Worm (Caenorhabditis elegans) whole organism, L4 larva: ENCODE data around the gene glr-2.
A peak's percentile ranks its signal among the peaks of the same experiment; 100 is the strongest.

Experiments used
- D1046.2 ChIP-seq: fragments of 200-800 bp; sonication (Bioruptor generic); IDR thresholded peaks from 2 replicates; pipeline ENCODE4 v1.3.6; 2022; ENCODE audit warnings: missing genetic modification characterization, missing compliant biosample characterization
- F37D6.2 ChIP-seq: sonication (generic microtip); optimal IDR thresholded peaks from 2 replicates; lab custom pipeline; 2016; ENCODE audit warnings: mild to moderate bottlenecking, missing genetic modification characterization, missing compliant biosample characterization
- Y105C5A.15 ChIP-seq: fragments of 200-800 bp; sonication (Bioruptor generic); IDR thresholded peaks from 2 replicates; pipeline ENCODE4 v1.3.6; 2022; ENCODE audit warnings: missing genetic modification characterization, missing compliant biosample characterization
- Y48G9A.11 ChIP-seq: fragments of 200-800 bp; sonication (Bioruptor generic); IDR thresholded peaks from 2 replicates; pipeline ENCODE4 v1.3.6; 2022; ENCODE audit warnings: missing genetic modification reagents, missing genetic modification characterization, missing compliant biosample characterization
- ama-1 ChIP-seq: fragments of 150-350 bp; optimal IDR thresholded peaks from 2 replicates; lab custom pipeline; 2014; ENCODE audit warnings: inconsistent platforms, mixed read lengths
- arid-1 ChIP-seq: fragments of 200-800 bp; sonication (Bioruptor generic); conservative IDR thresholded peaks from 2 replicates; pipeline ENCODE4 v1.3.6; 2022; ENCODE audit warnings: missing genetic modification reagents, missing genetic modification characterization, missing compliant biosample characterization
- ceh-28 ChIP-seq: fragments of 150-350 bp; optimal IDR thresholded peaks from 2 replicates; lab custom pipeline; 2014; ENCODE audit warnings: missing biosample characterization, missing genetic modification reagents, missing genetic modification characterization
- ceh-62 ChIP-seq: sonication (generic microtip); optimal IDR thresholded peaks from 2 replicates; lab custom pipeline; 2017; ENCODE audit warnings: missing biosample characterization, missing genetic modification characterization
- cey-2 ChIP-seq: sonication (generic microtip); optimal IDR thresholded peaks from 3 replicates; lab custom pipeline; 2017; ENCODE audit warnings: missing genetic modification characterization, mild to moderate bottlenecking, missing compliant biosample characterization, antibody characterized with exemption, borderline replicate concordance; ENCODE audit not compliant: insufficient read depth
- ctbp-1 ChIP-seq: fragments of 200-800 bp; sonication (Bioruptor generic); IDR thresholded peaks from 2 replicates; pipeline ENCODE4 v1.3.6; 2022; ENCODE audit warnings: missing genetic modification reagents, missing genetic modification characterization, missing compliant biosample characterization
- dmd-9 ChIP-seq: fragments of 200-800 bp; sonication (Bioruptor generic); IDR thresholded peaks from 2 replicates; pipeline ENCODE4 v1.3.6; 2022; ENCODE audit warnings: missing genetic modification reagents, missing genetic modification characterization, missing compliant biosample characterization
- dpl-1 ChIP-seq: fragments of 150-350 bp; optimal IDR thresholded peaks from 2 replicates; lab custom pipeline; 2014; ENCODE audit warnings: missing biosample characterization, missing genetic modification reagents, missing genetic modification characterization
- dve-1 ChIP-seq: sonication (generic microtip); optimal IDR thresholded peaks from 2 replicates; lab custom pipeline; 2017; ENCODE audit warnings: antibody characterized with exemption, mild to moderate bottlenecking, missing genetic modification characterization, missing compliant biosample characterization; ENCODE audit not compliant: insufficient read depth
- egl-43 ChIP-seq: fragments of 200-800 bp; sonication (Bioruptor generic); IDR thresholded peaks from 2 replicates; pipeline ENCODE4 v1.3.6; 2022; ENCODE audit warnings: missing genetic modification reagents, missing genetic modification characterization, missing compliant biosample characterization
- fkh-10 ChIP-seq: fragments of 150-350 bp; optimal IDR thresholded peaks from 2 replicates; lab custom pipeline; 2014; ENCODE audit warnings: missing biosample characterization, missing genetic modification reagents, missing genetic modification characterization
- fos-1 ChIP-seq: fragments of 150-350 bp; optimal IDR thresholded peaks from 2 replicates; lab custom pipeline; 2014; ENCODE audit warnings: missing biosample characterization, missing genetic modification characterization
- gei-8 ChIP-seq: fragments of 200-800 bp; sonication (Bioruptor generic); optimal IDR thresholded peaks from 2 replicates; lab custom pipeline; 2018; ENCODE audit warnings: mild to moderate bottlenecking, missing genetic modification characterization, missing compliant biosample characterization
- hlh-30 ChIP-seq: sonication (generic microtip); optimal IDR thresholded peaks from 2 replicates; lab custom pipeline; 2017; ENCODE audit warnings: antibody characterized with exemption, mild to moderate bottlenecking, missing genetic modification characterization, missing compliant biosample characterization; ENCODE audit not compliant: insufficient read depth
- jun-1 ChIP-seq: fragments of 150-350 bp; optimal IDR thresholded peaks from 2 replicates; lab custom pipeline; 2014; ENCODE audit warnings: missing biosample characterization, missing genetic modification reagents, missing genetic modification characterization
- lin-1 ChIP-seq: fragments of 200-800 bp; sonication (Bioruptor generic); IDR thresholded peaks from 2 replicates; pipeline ENCODE4 v1.3.6; 2022; ENCODE audit warnings: missing genetic modification reagents, missing genetic modification characterization, missing compliant biosample characterization
- lin-13 ChIP-seq: fragments of 150-350 bp; optimal IDR thresholded peaks from 2 replicates; lab custom pipeline; 2014; ENCODE audit warnings: missing biosample characterization, missing genetic modification reagents, missing genetic modification characterization
- lin-15B ChIP-seq: fragments of 150-350 bp; sonication (generic microtip); optimal IDR thresholded peaks from 3 replicates; lab custom pipeline; 2014; ENCODE audit warnings: missing biosample characterization, missing genetic modification characterization
- lin-38 ChIP-seq: fragments of 200-800 bp; sonication (Bioruptor generic); IDR thresholded peaks from 2 replicates; pipeline ENCODE4 v1.3.6; 2022; ENCODE audit warnings: missing genetic modification reagents, missing genetic modification characterization, missing compliant biosample characterization
- lir-3 ChIP-seq: sonication (generic microtip); optimal IDR thresholded peaks from 2 replicates; lab custom pipeline; 2016; ENCODE audit warnings: mild to moderate bottlenecking, missing genetic modification characterization, missing compliant biosample characterization
- lsy-2 ChIP-seq, 2 experiments: fragments of 150-350 bp in 1 of 2; sonication (generic microtip) in 1 of 2; optimal IDR thresholded peaks; 2 replicates each; lab custom pipeline; 2014 to 2017; ENCODE audit warnings: missing biosample characterization in 2 of 2, missing genetic modification characterization in 2 of 2
- madf-5 ChIP-seq, 2 experiments: fragments of 200-800 bp; sonication (Bioruptor generic); IDR thresholded peaks; 2 replicates each; pipeline ENCODE4 v1.3.6; 2022; ENCODE audit warnings: missing compliant biosample characterization in 2 of 2, missing genetic modification characterization in 2 of 2
- mdt-29 ChIP-seq: fragments of 200-800 bp; sonication (Bioruptor generic); IDR thresholded peaks from 2 replicates; pipeline ENCODE4 v1.3.6; 2022; ENCODE audit warnings: missing genetic modification reagents, missing genetic modification characterization, missing compliant biosample characterization
- mes-2 ChIP-seq: sonication (generic microtip); optimal IDR thresholded peaks from 2 replicates; lab custom pipeline; 2016; ENCODE audit warnings: missing genotype, mild to moderate bottlenecking, missing genetic modification characterization, missing compliant biosample characterization; ENCODE audit not compliant: poor library complexity, severe bottlenecking
- mxl-2 ChIP-seq: fragments of 200-800 bp; sonication (Bioruptor generic); conservative IDR thresholded peaks from 2 replicates; pipeline ENCODE4 v1.3.6; 2022; ENCODE audit warnings: missing genetic modification reagents, missing genetic modification characterization, missing compliant biosample characterization
- mxl-3 ChIP-seq: fragments of 200-800 bp; sonication (Bioruptor generic); optimal IDR thresholded peaks from 2 replicates; lab custom pipeline; 2018; ENCODE audit warnings: mild to moderate bottlenecking, missing genetic modification characterization, missing compliant biosample characterization
- nhr-102 ChIP-seq: sonication (generic microtip); optimal IDR thresholded peaks from 2 replicates; lab custom pipeline; 2016; ENCODE audit warnings: mild to moderate bottlenecking, missing genetic modification characterization, moderate library complexity, missing compliant biosample characterization
- nhr-11 ChIP-seq: fragments of 150-350 bp; optimal IDR thresholded peaks from 2 replicates; lab custom pipeline; 2014; ENCODE audit warnings: missing biosample characterization, missing genetic modification characterization
- nhr-237 ChIP-seq: sonication (generic microtip); optimal IDR thresholded peaks from 2 replicates; lab custom pipeline; 2017; ENCODE audit warnings: missing biosample characterization, missing genetic modification characterization
- nhr-28 ChIP-seq: fragments of 150-350 bp; optimal IDR thresholded peaks from 2 replicates; lab custom pipeline; 2014; ENCODE audit warnings: missing biosample characterization, missing genetic modification characterization
- nhr-41 ChIP-seq: fragments of 200-800 bp; sonication (Bioruptor generic); IDR thresholded peaks from 2 replicates; pipeline ENCODE4 v1.3.6; 2022; ENCODE audit warnings: missing genetic modification reagents, missing genetic modification characterization, missing compliant biosample characterization
- nhr-42 ChIP-seq: fragments of 200-800 bp; sonication (Bioruptor generic); IDR thresholded peaks from 2 replicates; pipeline ENCODE4 v1.3.6; 2022; ENCODE audit warnings: missing genetic modification characterization, missing compliant biosample characterization
- nhr-76 ChIP-seq: fragments of 150-350 bp; optimal IDR thresholded peaks from 2 replicates; lab custom pipeline; 2014; ENCODE audit warnings: missing biosample characterization, missing genetic modification characterization
- pha-4 ChIP-seq, 2 experiments: fragments of 150-350 bp in 1 of 2; fragments of 200-800 bp in 1 of 2; sonication (Bioruptor generic) in 1 of 2; IDR thresholded peaks in 1 of 2; optimal IDR thresholded peaks in 1 of 2; 2 replicates each; pipeline versions ENCODE4 v1.3.6 to Lab custom; 2014 to 2022; ENCODE audit warnings: missing genetic modification characterization in 2 of 2, missing genetic modification reagents in 2 of 2, missing biosample characterization in 1 of 2, missing compliant biosample characterization in 1 of 2
- rbr-2 ChIP-seq: sonication (generic microtip); optimal IDR thresholded peaks from 2 replicates; lab custom pipeline; 2016; ENCODE audit warnings: missing genotype, missing genetic modification characterization, missing compliant biosample characterization
- sdz-12 ChIP-seq: fragments of 200-800 bp; sonication (Bioruptor generic); optimal IDR thresholded peaks from 2 replicates; lab custom pipeline; 2018; ENCODE audit warnings: mild to moderate bottlenecking, missing genetic modification characterization, missing compliant biosample characterization
- set-16 ChIP-seq: fragments of 200-800 bp; sonication (Bioruptor generic); IDR thresholded peaks from 2 replicates; pipeline ENCODE4 v1.3.6; 2022; ENCODE audit warnings: missing genetic modification reagents, missing genetic modification characterization, missing compliant biosample characterization
- snpc-1.2 ChIP-seq: fragments of 200-800 bp; sonication (Bioruptor generic); IDR thresholded peaks from 2 replicates; pipeline ENCODE4 v1.3.6; 2022; ENCODE audit warnings: missing genetic modification reagents, missing genetic modification characterization, missing compliant biosample characterization
- spr-3 ChIP-seq: fragments of 200-800 bp; sonication (Bioruptor generic); optimal IDR thresholded peaks from 2 replicates; lab custom pipeline; 2018; ENCODE audit warnings: mild to moderate bottlenecking, missing genetic modification characterization, missing compliant biosample characterization
- tag-97 ChIP-seq: fragments of 200-800 bp; sonication (Bioruptor generic); IDR thresholded peaks from 2 replicates; pipeline ENCODE4 v1.3.6; 2022; ENCODE audit warnings: missing genetic modification characterization, missing compliant biosample characterization
- unc-130 ChIP-seq: sonication (generic microtip); optimal IDR thresholded peaks from 2 replicates; lab custom pipeline; 2016; ENCODE audit warnings: missing genetic modification reagents, missing genetic modification characterization, missing compliant biosample characterization
- unc-62 ChIP-seq, 3 experiments: fragments of 150-350 bp in 1 of 3; sonication (generic microtip); optimal IDR thresholded peaks in 2 of 3; peaks in 1 of 3; 1 replicate in 1 of 3; 2 replicates in 2 of 3; lab custom pipeline; 2014 to 2017; ENCODE audit warnings: missing biosample characterization in 3 of 3, missing genetic modification characterization in 3 of 3, missing genetic modification reagents in 3 of 3, missing genotype in 1 of 3
- zip-2 ChIP-seq: fragments of 150-350 bp; optimal IDR thresholded peaks from 2 replicates; lab custom pipeline; 2014; ENCODE audit warnings: missing biosample characterization, missing genetic modification characterization

Gene glr-2

ce11 chrIII:7181822-7182221 is 37.1 kb upstream of the glr-2 start, which contains the start of gene epg-4 (continued):
- peak; percentile 52 for TF ChIP-seq nhr-28 (tag; lab: Kevin White, UChicago)
- peak; percentile 76 for TF ChIP-seq ama-1 (lab: Kevin White, UChicago)
- peak; percentile 33 for TF ChIP-seq dve-1 (tag; lab: Kevin White, UChicago)

ce11 chrIII:7180613-7181012 is 35.9 kb upstream of the glr-2 start, which contains the start of gene ndab-2:
Gene ndab-2, plus strand, starts transcription at chrIII:7180752.
- TF ChIP-seq nhr-237 (tag; lab: Kevin White, UChicago) (no peak), mxl-2 (GFP tag; lab: Robert Waterston, UW) (no peak), lin-38 (GFP tag; lab: Robert Waterston, UW) (peak; percentile 53), rbr-2 (tag; lab: Kevin White, UChicago) (no peak), mxl-3 (GFP tag; lab: Kevin White, UChicago) (no peak), nhr-28 (tag; lab: Kevin White, UChicago) (no peak), fos-1 (tag; lab: Kevin White, UChicago) (no peak), mdt-29 (GFP tag; lab: Robert Waterston, UW) (no peak), ctbp-1 (GFP tag; lab: Robert Waterston, UW) (0 out of 2 replicates have a peak, but pooled peaks have one; percentile 39), jun-1 (no peak), egl-43 (GFP tag; lab: Robert Waterston, UW) (peak; percentile 67; the same call in 1 of the 2 replicates), D1046.2 (GFP tag; lab: Robert Waterston, UW) (no peak), nhr-76 (no peak), sdz-12 (GFP tag; lab: Kevin White, UChicago) (no peak), lir-3 (tag; lab: Kevin White, UChicago) (no peak), madf-5 (GFP tag; IDR thresholded peaks at IDR 0.05; lab: Robert Waterston, UW) (0 out of 4 replicates have a peak, but pooled peaks have one; percentile 23 to 55), lsy-2 (tag; optimal IDR thresholded peaks at IDR 0.05; lab: Kevin White, UChicago) (peak in 1 of 2 experiments; percentile 14), F37D6.2 (tag; lab: Kevin White, UChicago) (no peak), nhr-11 (no peak), gei-8 (GFP tag; lab: Kevin White, UChicago) (no peak), lin-1 (no peak), unc-130 (GFP tag; lab: Kevin White, UChicago) (no peak), hlh-30 (tag; lab: Kevin White, UChicago) (no peak), snpc-1.2 (peak; percentile 56; the same call in 1 of the 2 replicates), spr-3 (GFP tag; lab: Kevin White, UChicago) (no peak), ama-1 (lab: Kevin White, UChicago) (peak; percentile 82), nhr-42 (GFP tag; lab: Robert Waterston, UW) (no peak), pha-4 (GFP tag; IDR thresholded peaks at IDR 0.05; lab: Robert Waterston, UW) (peak; percentile 52), pha-4 (tag; optimal IDR thresholded peaks at IDR 0.05; lab: Kevin White, UChicago) (no peak), dmd-9 (GFP tag; lab: Robert Waterston, UW) (no peak), nhr-102 (tag; lab: Kevin White, UChicago) (no peak), fkh-10 (no peak), ceh-62 (tag; lab: Kevin White, UChicago) (no peak), lin-13 (no peak), ceh-28 (tag; lab: Kevin White, UChicago) (no peak), dpl-1 (GFP tag; lab: Kevin White, UChicago) (no peak), arid-1 (no peak), lin-15B (tag; lab: Kevin White, UChicago) (no peak), mes-2 (tag; lab: Kevin White, UChicago) (peak; percentile 34), Y105C5A.15 (GFP tag; lab: Robert Waterston, UW) (peak; percentile 69; the same call in 1 of the 2 replicates), nhr-41 (no peak), set-16 (GFP tag; lab: Robert Waterston, UW) (no peak), zip-2 (tag; lab: Kevin White, UChicago) (no peak), Y48G9A.11 (GFP tag; lab: Robert Waterston, UW) (peak; percentile 51; the same call in 1 of the 2 replicates), unc-62 (GFP tag; optimal IDR thresholded peaks at IDR 0.05 in 1 of 2; lab: Kevin White, UChicago) (peak in 1 of 2 experiments; percentile 17), unc-62 (tag; optimal IDR thresholded peaks at IDR 0.05; lab: Kevin White, UChicago) (no peak), tag-97 (GFP tag; lab: Robert Waterston, UW) (no peak), cey-2 (no peak)
